Worm (Caenorhabditis elegans): ENCODE measurements around the gene srj-37.

srj-37 gene

DNA sequence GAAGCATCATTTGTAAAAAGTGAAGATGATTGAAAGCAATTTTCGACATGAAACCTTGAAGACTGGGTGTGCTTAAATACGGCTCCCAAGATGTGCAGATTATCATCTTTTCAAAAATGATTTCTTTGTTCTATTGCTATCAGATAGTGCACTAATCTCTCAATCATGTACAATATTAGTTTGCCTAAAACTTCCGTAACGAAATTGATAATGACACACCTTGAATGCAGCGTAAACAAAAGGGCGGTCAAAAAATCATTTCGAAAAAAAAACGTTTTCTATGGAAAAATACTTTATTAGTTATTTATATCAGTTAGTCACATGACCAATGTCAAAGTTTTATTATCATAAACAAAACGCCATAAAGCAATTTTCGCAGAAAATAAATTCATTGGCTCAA lies 15.5 kb upstream of the srj-37 start, which contains the start of gene F48G7.5:
F48G7.5 (minus strand) TSS at position 34 of the 400 bp plus-strand sequence.
- TF ChIP-seq elt-4 (tag; optimal IDR thresholded peaks at IDR 0.05) = no peak
- TF ChIP-seq npax-4 (tag; optimal IDR thresholded peaks at IDR 0.05) = no peak

DNA sequence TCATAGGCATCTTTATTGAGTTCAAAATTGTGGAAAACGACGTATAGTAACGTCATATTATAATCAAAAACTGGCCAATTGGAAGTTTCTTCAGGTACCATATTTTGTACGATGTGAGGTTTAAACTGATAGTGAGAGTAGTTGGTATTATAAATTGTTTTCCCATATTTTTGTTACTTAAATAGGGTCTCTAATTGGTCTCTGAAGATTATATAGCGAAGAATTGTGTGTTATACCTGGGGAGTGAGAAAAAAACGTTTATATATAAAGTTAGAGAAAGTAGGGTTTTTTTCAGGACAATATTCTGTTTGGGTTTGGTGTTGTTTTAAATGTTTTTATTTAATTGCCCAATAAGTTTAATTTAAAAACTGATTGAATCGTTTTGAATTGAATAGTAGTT lies 13.5 kb upstream of the srj-37 start, which contains the start of gene srt-17:
srt-17 (minus strand) TSS at position 101 of the 400 bp plus-strand sequence.
- no peak for TF ChIP-seq ets-4 (tag; optimal IDR thresholded peaks at IDR 0.05)

DNA sequence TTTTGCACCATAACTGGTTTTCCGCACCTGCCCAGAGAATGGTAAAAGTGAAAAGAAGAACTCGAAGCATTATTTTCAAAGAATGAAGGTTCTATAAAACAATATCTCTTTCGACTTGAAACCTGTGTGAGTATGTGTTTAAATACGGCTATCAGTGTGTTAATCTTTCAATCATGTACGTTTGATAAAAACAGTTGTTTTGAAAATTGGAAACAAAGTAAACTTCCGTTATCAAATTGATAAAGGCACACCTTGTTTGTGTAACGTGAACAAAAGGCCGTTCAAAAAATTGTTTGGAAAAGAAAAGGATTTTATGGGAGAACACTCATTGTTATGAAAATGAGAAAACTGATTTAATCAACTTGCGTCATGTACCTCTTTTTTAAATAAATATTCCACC lies 12.1 kb upstream of the srj-37 start, which contains the start of gene F48G7.7:
F48G7.7 (minus strand) TSS at position 101 of the 400 bp plus-strand sequence.
- no peak for TF ChIP-seq F13H6.1 (tag; optimal IDR thresholded peaks at IDR 0.05)
- TF ChIP-seq pha-2 (tag; optimal IDR thresholded peaks at IDR 0.05) = no peak

DNA sequence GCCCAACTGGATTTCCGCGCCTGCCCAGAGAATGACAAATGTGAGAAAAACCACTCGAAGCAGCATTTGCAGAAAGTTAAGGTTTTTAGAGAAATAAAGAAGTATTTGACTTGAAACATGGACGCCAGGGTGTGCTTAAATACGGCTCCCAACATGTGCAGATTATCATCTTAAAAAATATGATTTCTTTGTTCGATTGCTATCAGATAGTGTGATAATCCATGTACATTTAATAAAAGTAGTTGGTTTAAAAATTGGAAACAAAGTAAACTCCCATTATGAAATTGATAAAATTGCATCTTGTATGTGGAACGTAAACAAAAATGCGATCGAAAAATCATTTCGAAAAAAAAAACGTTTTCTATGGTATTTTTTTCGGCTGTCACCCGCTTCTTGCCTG lies 10.8 kb upstream of the srj-37 start, which contains the start of gene F48G7.8:
F48G7.8 (minus strand) TSS at position 101 of the 400 bp plus-strand sequence.
- TF ChIP-seq unc-86 (tag; optimal IDR thresholded peaks at IDR 0.05) (no peak), ceh-14 (tag; optimal IDR thresholded peaks at IDR 0.05) (no peak), ceh-19 (GFP tag; optimal IDR thresholded peaks at IDR 0.05) (no peak), C08G9.2 (tag; optimal IDR thresholded peaks at IDR 0.05) (no peak), ceh-30 (tag; optimal IDR thresholded peaks at IDR 0.05) (no peak), gmeb-2 (tag; optimal IDR thresholded peaks at IDR 0.05) (no peak), tbx-2 (tag; optimal IDR thresholded peaks at IDR 0.05) (no peak), ceh-18 (tag; optimal IDR thresholded peaks at IDR 0.05) (no peak), fkh-6 (tag; optimal IDR thresholded peaks at IDR 0.05) (no peak), pros-1 (tag; optimal IDR thresholded peaks at IDR 0.05) (no peak), unc-3 (GFP tag; conservative IDR thresholded peaks at IDR 0.05) (no peak), unc-3 (tag; optimal IDR thresholded peaks at IDR 0.05) (no peak), ztf-16 (tag; optimal IDR thresholded peaks at IDR 0.05) (no peak), ets-4 (tag; optimal IDR thresholded peaks at IDR 0.05) (no peak), elt-4 (tag; optimal IDR thresholded peaks at IDR 0.05) (no peak), ceh-24 (tag; optimal IDR thresholded peaks at IDR 0.05) (no peak), odd-2 (tag; optimal IDR thresholded peaks at IDR 0.05) (no peak), pqm-1 (tag; optimal IDR thresholded peaks at IDR 0.05) (no peak), ama-1 (optimal IDR thresholded peaks at IDR 0.05) (no peak), hlh-15 (tag; optimal IDR thresholded peaks at IDR 0.05) (no peak), ceh-2 (tag; optimal IDR thresholded peaks at IDR 0.05) (no peak)

DNA sequence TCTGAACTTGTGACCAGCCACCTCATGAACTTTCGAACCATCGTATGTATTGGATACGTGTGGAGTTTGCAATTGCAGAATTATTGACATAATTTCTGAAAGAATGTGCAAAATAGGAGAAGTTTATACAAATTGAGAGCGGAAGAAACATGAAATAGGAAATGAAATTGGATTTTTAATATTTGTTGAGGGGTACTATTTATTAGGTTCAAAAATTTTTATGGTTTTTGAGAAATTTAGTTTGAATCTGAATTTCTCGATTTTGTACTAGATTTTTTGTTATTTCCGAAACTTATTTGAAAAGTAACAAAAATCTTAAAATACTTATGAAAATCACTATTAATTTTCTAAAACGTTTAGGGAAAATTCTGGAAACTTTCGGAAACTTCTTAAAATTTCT lies 9.9 kb upstream of the srj-37 start, which contains the start of gene F48G7.9:
F48G7.9 (minus strand) TSS at position 101 of the 400 bp plus-strand sequence.
- no peak for TF ChIP-seq syd-9 (tag; optimal IDR thresholded peaks at IDR 0.05)
- no peak for TF ChIP-seq pros-1 (tag; optimal IDR thresholded peaks at IDR 0.05)
- no peak for TF ChIP-seq elt-2 (tag; optimal IDR thresholded peaks at IDR 0.05)
- TF ChIP-seq K09A11.1 (tag; optimal IDR thresholded peaks at IDR 0.05; ENCODE audit: insufficient read depth) = no peak
- TF ChIP-seq ceh-9 (tag; optimal IDR thresholded peaks at IDR 0.05) = no peak
- TF ChIP-seq ceh-34 (tag; optimal IDR thresholded peaks at IDR 0.05) = no peak
- no peak for TF ChIP-seq ahr-1 (tag; optimal IDR thresholded peaks at IDR 0.05)
- no peak for TF ChIP-seq C38D4.7 (GFP tag; optimal IDR thresholded peaks at IDR 0.05)
- no peak for TF ChIP-seq pag-3 (tag; optimal IDR thresholded peaks at IDR 0.05; ENCODE audit: borderline replicate concordance)
- TF ChIP-seq ama-1 (optimal IDR thresholded peaks at IDR 0.05) = no peak
- no peak for TF ChIP-seq nhr-232 (tag; optimal IDR thresholded peaks at IDR 0.05)
- TF ChIP-seq ceh-31 (tag; optimal IDR thresholded peaks at IDR 0.05) = no peak
- no peak for TF ChIP-seq nfya-1 (tag; optimal IDR thresholded peaks at IDR 0.05)
- no peak for TF ChIP-seq F13H6.1 (tag; optimal IDR thresholded peaks at IDR 0.05)
- no peak for TF ChIP-seq pax-1 (tag; optimal IDR thresholded peaks at IDR 0.05)
- no peak for TF ChIP-seq hlh-8 (tag; optimal IDR thresholded peaks at IDR 0.05)
- no peak for TF ChIP-seq unc-3 (GFP tag; conservative IDR thresholded peaks at IDR 0.05)
- no peak for TF ChIP-seq unc-3 (tag; optimal IDR thresholded peaks at IDR 0.05)

Measured in whole organism, late embryonic.